Worm (Caenorhabditis elegans): ENCODE data around the gene clec-218.
A peak's percentile ranks its signal among the peaks of the same experiment; 100 is the strongest.

The clec-218 gene

ce11 chrV:8268902-8269301, 38.8 kb upstream of the clec-218 start, which contains the start of the genes asp-6 and asp-12:
Gene asp-6, minus strand, starts transcription at chrV:8268937.
Gene asp-12, plus strand, starts transcription at chrV:8269210.
- TF ChIP-seq nhr-80 (tag; optimal IDR thresholded peaks at IDR 0.05) (peak; percentile 80), madf-3 (GFP tag; IDR thresholded peaks at IDR 0.05) (no peak)

ce11 chrV:8269878-8270277, 37.9 kb upstream of the clec-218 start:
- TF ChIP-seq B0336.3 (GFP tag; IDR thresholded peaks at IDR 0.05), result 0 out of 2 replicates have a peak, but pooled peaks have one; percentile 26
- no peak for TF ChIP-seq efl-1 (GFP tag; optimal IDR thresholded peaks at IDR 0.05)
- no peak for TF ChIP-seq lin-26 (GFP tag; IDR thresholded peaks at IDR 0.05)
- peak; percentile 5 for TF ChIP-seq nhr-90 (tag; optimal IDR thresholded peaks at IDR 0.05)
- TF ChIP-seq nhr-80 (tag; optimal IDR thresholded peaks at IDR 0.05), result peak; percentile 69
- TF ChIP-seq tbp1 (GFP tag; optimal IDR thresholded peaks at IDR 0.05), result peak; percentile 9
- no peak for TF ChIP-seq Y56A3A.18 (GFP tag; IDR thresholded peaks at IDR 0.05)
- TF ChIP-seq ztf-22 (GFP tag; optimal IDR thresholded peaks at IDR 0.05), result peak; percentile 19
- peak in 1 of 2 experiments; percentile 18 for TF ChIP-seq let-607 (tag; optimal IDR thresholded peaks at IDR 0.05)
- no peak for TF ChIP-seq dpl-1 (GFP tag; optimal IDR thresholded peaks at IDR 0.05)
- no peak for TF ChIP-seq chd-7 (tag; optimal IDR thresholded peaks at IDR 0.05)
- TF ChIP-seq ztf-25 (GFP tag; IDR thresholded peaks at IDR 0.05), result no peak
- no peak for TF ChIP-seq cebp-1 (GFP tag; IDR thresholded peaks at IDR 0.05)
- peak; percentile 16 for TF ChIP-seq cebp-1 (tag; optimal IDR thresholded peaks at IDR 0.05)
- TF ChIP-seq atf-7 (tag; optimal IDR thresholded peaks at IDR 0.05), result peak; percentile 86
- peak; percentile 35 for TF ChIP-seq ets-4 (GFP tag; optimal IDR thresholded peaks at IDR 0.05)

ce11 chrV:8271395-8271794, 36.3 kb upstream of the clec-218 start:
- no peak for TF ChIP-seq bed-2 (GFP tag; IDR thresholded peaks at IDR 0.05)
- no peak for TF ChIP-seq unc-130 (GFP tag; optimal IDR thresholded peaks at IDR 0.05)
- TF ChIP-seq hlh-12 (tag; optimal IDR thresholded peaks at IDR 0.05), result no peak
- TF ChIP-seq lsy-27 (tag; optimal IDR thresholded peaks at IDR 0.05; ENCODE audit: borderline replicate concordance, insufficient read depth), result no peak
- TF ChIP-seq ceh-91 (GFP tag; IDR thresholded peaks at IDR 0.05), result no peak
- TF ChIP-seq hsf-1 (GFP tag; IDR thresholded peaks at IDR 0.05), result no peak
- no peak for TF ChIP-seq tbx-9 (tag; optimal IDR thresholded peaks at IDR 0.05; ENCODE audit: borderline replicate concordance)
- TF ChIP-seq egrh-3 (GFP tag; IDR thresholded peaks at IDR 0.05), result no peak

- TF ChIP-seq Y79H2A.3 (GFP tag; conservative IDR thresholded peaks at IDR 0.05) (no peak), nhr-27 (tag; optimal IDR thresholded peaks at IDR 0.05) (no peak), nhr-80 (tag; optimal IDR thresholded peaks at IDR 0.05) (peak; percentile 59), egl-44 (GFP tag; IDR thresholded peaks at IDR 0.05) (no peak), ama-1 (optimal IDR thresholded peaks at IDR 0.05) (no peak), ama-1 (GFP tag; optimal IDR thresholded peaks at IDR 0.05) (no peak), ztf-28 (GFP tag; IDR thresholded peaks at IDR 0.05) (no peak)
Observed at ce11 chrV:8271995-8272394, 35.7 kb upstream of the clec-218 start, which contains the start of gene asp-5. Gene asp-5, plus strand, starts transcription at chrV:8272385.

- TF ChIP-seq bed-1 (GFP tag; IDR thresholded peaks at IDR 0.05) (no peak), lin-26 (GFP tag; IDR thresholded peaks at IDR 0.05) (no peak), hsf-1 (GFP tag; IDR thresholded peaks at IDR 0.05) (no peak), ztf-26 (tag; optimal IDR thresholded peaks at IDR 0.05) (no peak), nhr-80 (tag; optimal IDR thresholded peaks at IDR 0.05) (no peak)
Observed at ce11 chrV:8278830-8279229, 28.9 kb upstream of the clec-218 start, which contains the start of gene str-136. Gene str-136, minus strand, starts transcription at chrV:8278930.
